Fruit fly (Drosophila melanogaster): ENCODE data around the gene vls.

vls gene

DNA sequence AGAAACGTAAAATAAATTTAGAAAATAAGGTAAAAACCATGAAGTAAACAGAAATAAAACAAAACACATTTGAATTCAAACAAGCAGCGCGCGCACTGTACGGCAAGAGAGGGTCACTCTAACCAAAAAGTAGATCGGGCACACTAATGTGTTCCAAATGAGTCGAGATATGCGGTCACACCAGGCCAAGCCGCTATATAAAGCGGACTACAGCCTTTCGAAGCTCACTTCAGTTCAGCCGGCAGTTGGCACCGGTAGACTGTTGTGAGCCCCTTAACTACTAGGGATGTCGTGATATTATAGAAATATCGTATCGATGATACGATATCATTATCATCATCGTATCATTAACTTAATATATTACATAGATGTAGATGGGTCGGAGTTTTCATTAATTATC, 39.0 kb upstream of the vls start (continued):
- no peak for TF ChIP-seq Sry-β (GFP tag; optimal IDR thresholded peaks at IDR 0.05)
- no peak for TF ChIP-seq NK7.1 (GFP tag; optimal IDR thresholded peaks at IDR 0.05)
- TF ChIP-seq CG33213 (GFP tag; optimal IDR thresholded peaks at IDR 0.05), result peak; percentile 97
- TF ChIP-seq HHEX (GFP tag; optimal IDR thresholded peaks at IDR 0.05), result no peak
- TF ChIP-seq CG4424 (GFP tag; optimal IDR thresholded peaks at IDR 0.05), result no peak
- TF ChIP-seq knrl (GFP tag; IDR thresholded peaks at IDR 0.05; ENCODE audit: partially characterized antibody), result peak; percentile 30; the same call in 1 of the 3 replicates
- TF ChIP-seq CG9932 (GFP tag; IDR thresholded peaks at IDR 0.05), result no peak
- TF ChIP-seq gfzf (GFP tag; optimal IDR thresholded peaks at IDR 0.05), result peak; percentile 61
- no peak for TF ChIP-seq Taf1 (GFP tag; IDR thresholded peaks at IDR 0.05)
- peak; percentile 39 for TF ChIP-seq CTCF (GFP tag; optimal IDR thresholded peaks at IDR 0.05)
- TF ChIP-seq CG8924 (tag; optimal IDR thresholded peaks at IDR 0.05), result no peak
- TF ChIP-seq CG34224 (GFP tag; IDR thresholded peaks at IDR 0.05; ENCODE audit: partially characterized antibody), result no peak
- TF ChIP-seq oc (tag; optimal IDR thresholded peaks at IDR 0.05), result no peak
- no peak for TF ChIP-seq CG17385 (GFP tag; optimal IDR thresholded peaks at IDR 0.05)
- no peak for TF ChIP-seq CG4707 (GFP tag; optimal IDR thresholded peaks at IDR 0.05)
- peak; percentile 9 for TF ChIP-seq Elba2 (GFP tag; optimal IDR thresholded peaks at IDR 0.05)
- no peak for TF ChIP-seq Dek (tag; optimal IDR thresholded peaks at IDR 0.05)
- no peak for TF ChIP-seq CG1832 (GFP tag; optimal IDR thresholded peaks at IDR 0.05)
- no peak for TF ChIP-seq Awh (GFP tag; IDR thresholded peaks at IDR 0.05)
- TF ChIP-seq CG17328 (GFP tag; IDR thresholded peaks at IDR 0.05), result no peak
- peak; percentile 68 for TF ChIP-seq CG6791 (GFP tag; IDR thresholded peaks at IDR 0.05; ENCODE audit: partially characterized antibody)
- no peak for TF ChIP-seq ken (GFP tag; IDR thresholded peaks at IDR 0.05)
- TF ChIP-seq Dp (GFP tag; optimal IDR thresholded peaks at IDR 0.05), result peak; percentile 72
- no peak for TF ChIP-seq CG31441 (GFP tag; IDR thresholded peaks at IDR 0.05)
- TF ChIP-seq stwl (tag; optimal IDR thresholded peaks at IDR 0.05), result peak; percentile 78
- TF ChIP-seq Bgb (GFP tag; IDR thresholded peaks at IDR 0.05; ENCODE audit: partially characterized antibody), result no peak
- no peak for TF ChIP-seq unpg (GFP tag; optimal IDR thresholded peaks at IDR 0.05)
- TF ChIP-seq CG15269 (tag; optimal IDR thresholded peaks at IDR 0.05), result no peak
- peak; percentile 34 for TF ChIP-seq CG15514 (GFP tag; optimal IDR thresholded peaks at IDR 0.05)
- no peak for TF ChIP-seq rib (GFP tag; IDR thresholded peaks at IDR 0.05)
- TF ChIP-seq pzg (GFP tag; optimal IDR thresholded peaks at IDR 0.05), result peak; percentile 52
- no peak for TF ChIP-seq CG4617 (GFP tag; optimal IDR thresholded peaks at IDR 0.05; ENCODE audit: borderline replicate concordance)
- TF ChIP-seq CG13287 (GFP tag; IDR thresholded peaks at IDR 0.05; ENCODE audit: partially characterized antibody), result peak; percentile 19; the same call in 1 of the 2 replicates
- TF ChIP-seq Antp (GFP tag; optimal IDR thresholded peaks at IDR 0.05), result no peak
- TF ChIP-seq ato (GFP tag; IDR thresholded peaks at IDR 0.05; ENCODE audit: partially characterized antibody), result no peak
- no peak for TF ChIP-seq bowl (GFP tag; IDR thresholded peaks at IDR 0.05)
- TF ChIP-seq Eip74EF (GFP tag; optimal IDR thresholded peaks at IDR 0.05), result no peak
- no peak for TF ChIP-seq CG12299 (tag; optimal IDR thresholded peaks at IDR 0.05)
- TF ChIP-seq CG10274 (GFP tag; optimal IDR thresholded peaks at IDR 0.05), result no peak
- no peak for TF ChIP-seq en (GFP tag; optimal IDR thresholded peaks at IDR 0.05)
- TF ChIP-seq BEAF-32 (GFP tag; optimal IDR thresholded peaks at IDR 0.05), result peak; percentile 32
- no peak for TF ChIP-seq Nf-YC (tag; optimal IDR thresholded peaks at IDR 0.05)
- no peak for TF ChIP-seq CG11247 (GFP tag; IDR thresholded peaks at IDR 0.05)
- TF ChIP-seq zen (tag; optimal IDR thresholded peaks at IDR 0.05), result peak; percentile 23
- TF ChIP-seq CG7839 (tag; optimal IDR thresholded peaks at IDR 0.05), result no peak
- no peak for TF ChIP-seq HLH3B (GFP tag; IDR thresholded peaks at IDR 0.05)
- TF ChIP-seq sisA (GFP tag; IDR thresholded peaks at IDR 0.05), result no peak
- TF ChIP-seq CG10267 (tag; optimal IDR thresholded peaks at IDR 0.05), result no peak
- no peak for TF ChIP-seq CG14014 (GFP tag; IDR thresholded peaks at IDR 0.05)
- no peak for TF ChIP-seq pum (GFP tag; optimal IDR thresholded peaks at IDR 0.05)
- TF ChIP-seq exex (tag; optimal IDR thresholded peaks at IDR 0.05), result no peak

All from whole organism, embryonic.